Worm (Caenorhabditis elegans): ENCODE measurements around the gene F43H9.3.

Gene F43H9.3

ce11 chrV:8040247-8041084 is 15.7 kb upstream of the F43H9.3 start (continued):
- no peak for TF ChIP-seq C34B4.2 (tag; optimal IDR thresholded peaks at IDR 0.05)
- no peak for TF ChIP-seq ztf-4 (tag; optimal IDR thresholded peaks at IDR 0.05)
- TF ChIP-seq ceh-8 (GFP tag; optimal IDR thresholded peaks at IDR 0.05): no peak
- TF ChIP-seq ama-1 (optimal IDR thresholded peaks at IDR 0.05): peak; percentile 78
- TF ChIP-seq ets-5 (GFP tag; IDR thresholded peaks at IDR 0.05): no peak
- TF ChIP-seq lin-35 (GFP tag; optimal IDR thresholded peaks at IDR 0.05): peak in 1 of 2 experiments; percentile 10
- no peak for TF ChIP-seq pag-3 (tag; optimal IDR thresholded peaks at IDR 0.05; ENCODE audit: borderline replicate concordance, insufficient read depth)
- no peak for TF ChIP-seq efl-3 (GFP tag; optimal IDR thresholded peaks at IDR 0.05)
- TF ChIP-seq C16A3.4 (tag; optimal IDR thresholded peaks at IDR 0.05): peak; percentile 4
- TF ChIP-seq elt-3 (tag; optimal IDR thresholded peaks at IDR 0.05): peak; percentile 22 to 94 (median 76)
- peak; percentile 30 for TF ChIP-seq tbx-2 (tag; optimal IDR thresholded peaks at IDR 0.05)
- no peak for TF ChIP-seq ces-1 (GFP tag; optimal IDR thresholded peaks at IDR 0.05)
- TF ChIP-seq nhr-85 (tag): peak; percentile 84
- TF ChIP-seq ztf-11 (tag; optimal IDR thresholded peaks at IDR 0.05): no peak
- no peak for TF ChIP-seq sox-4 (tag; optimal IDR thresholded peaks at IDR 0.05)
- TF ChIP-seq lin-39 (tag; optimal IDR thresholded peaks at IDR 0.05): no peak
- TF ChIP-seq fkh-8 (tag; optimal IDR thresholded peaks at IDR 0.05): no peak
- TF ChIP-seq unc-130 (tag; optimal IDR thresholded peaks at IDR 0.05): peak; percentile 3
- TF ChIP-seq unc-98 (GFP tag; IDR thresholded peaks at IDR 0.05): no peak
- TF ChIP-seq ceh-82 (tag; optimal IDR thresholded peaks at IDR 0.05): no peak
- TF ChIP-seq tlp-1 (tag; optimal IDR thresholded peaks at IDR 0.05): no peak
- no peak for TF ChIP-seq hlh-17 (GFP tag; optimal IDR thresholded peaks at IDR 0.05; ENCODE audit: borderline replicate concordance)
- TF ChIP-seq grh-1 (GFP tag; IDR thresholded peaks at IDR 0.05): no peak
- TF ChIP-seq hpl-2 (GFP tag; optimal IDR thresholded peaks at IDR 0.05): no peak
- no peak for TF ChIP-seq mef-2 (tag; optimal IDR thresholded peaks at IDR 0.05)
- no peak for TF ChIP-seq dpl-1 (GFP tag; optimal IDR thresholded peaks at IDR 0.05)
- no peak for TF ChIP-seq lsy-2 (tag; optimal IDR thresholded peaks at IDR 0.05)

- no peak for TF ChIP-seq efl-1 (optimal IDR thresholded peaks at IDR 0.05)
- TF ChIP-seq efl-1 (GFP tag; optimal IDR thresholded peaks at IDR 0.05 in 1 of 2): peak in 1 of 2 experiments; percentile 68
- TF ChIP-seq nhr-85 (tag): peak; percentile 6
- no peak for TF ChIP-seq irx-1 (tag; optimal IDR thresholded peaks at IDR 0.05)
- no peak for TF ChIP-seq pag-3 (tag; optimal IDR thresholded peaks at IDR 0.05; ENCODE audit: borderline replicate concordance, insufficient read depth)
- peak; percentile 8 for TF ChIP-seq lin-14 (GFP tag; optimal IDR thresholded peaks at IDR 0.05)
These were observed 14.9 kb upstream of the F43H9.3 start for ce11 chrV:8039606-8040005.

- TF ChIP-seq ztf-4 (tag; optimal IDR thresholded peaks at IDR 0.05) (peak; percentile 72), tlp-1 (tag; optimal IDR thresholded peaks at IDR 0.05) (no peak), nhr-19 (GFP tag; conservative IDR thresholded peaks at IDR 0.05) (peak; percentile 13), lsy-2 (tag; optimal IDR thresholded peaks at IDR 0.05) (peak; percentile 30 to 32), grh-1 (GFP tag; IDR thresholded peaks at IDR 0.05) (peak; percentile 46), mep-1 (tag; optimal IDR thresholded peaks at IDR 0.05) (peak; percentile 40), egl-27 (tag; optimal IDR thresholded peaks at IDR 0.05) (no peak), nhr-90 (tag; optimal IDR thresholded peaks at IDR 0.05; ENCODE audit: poor library complexity) (peak; percentile 66), nhr-20 (tag; optimal IDR thresholded peaks at IDR 0.05) (peak; percentile 48), swsn-7 (tag; optimal IDR thresholded peaks at IDR 0.05) (peak; percentile 13), nhr-85 (tag) (peak; percentile 77), nhr-12 (tag; optimal IDR thresholded peaks at IDR 0.05) (no peak), blmp-1 (tag; optimal IDR thresholded peaks at IDR 0.05) (peak; percentile 27), elt-3 (tag; optimal IDR thresholded peaks at IDR 0.05) (peak in 2 of 6 experiments; percentile 42 to 73), nhr-47 (tag; optimal IDR thresholded peaks at IDR 0.05) (peak; percentile 28), ceh-88 (GFP tag; IDR thresholded peaks at IDR 0.05) (no peak), nhr-71 (tag; optimal IDR thresholded peaks at IDR 0.05) (peak; percentile 57), lin-35 (GFP tag; optimal IDR thresholded peaks at IDR 0.05) (peak in 1 of 2 experiments; percentile 26), vab-15 (tag; optimal IDR thresholded peaks at IDR 0.05) (no peak), snu-23 (GFP tag; optimal IDR thresholded peaks at IDR 0.05) (peak; percentile 46)
These were observed 14.4 kb upstream of the F43H9.3 start for ce11 chrV:8039085-8039525.

All from whole organism, L1 larva.